Worm (Caenorhabditis elegans) whole organism, L1 larva: ENCODE results near the gene cpsf-3.
"Not testable (repeated sequence)": the region's sequence is repeated elsewhere in the genome, so short reads cannot be mapped to it uniquely, and the experiment has no call there.

ENCODE experiments used
- C16A3.4 ChIP-seq: fragments of 150-350 bp; optimal IDR thresholded peaks from 2 replicates; lab custom pipeline; 2014; ENCODE audit warnings: missing biosample characterization, missing genetic modification characterization
- ama-1 ChIP-seq: fragments of 150-350 bp; optimal IDR thresholded peaks from 2 replicates; lab custom pipeline; 2014
- blmp-1 ChIP-seq: fragments of 150-350 bp; optimal IDR thresholded peaks from 2 replicates; lab custom pipeline; 2014; ENCODE audit warnings: missing biosample characterization, missing genetic modification characterization
- ceh-63 ChIP-seq: fragments of 200-800 bp; sonication (Bioruptor generic); optimal IDR thresholded peaks from 2 replicates; lab custom pipeline; 2018; ENCODE audit warnings: mild to moderate bottlenecking, missing genetic modification characterization, missing compliant biosample characterization
- ceh-8 ChIP-seq: fragments of 200-800 bp; sonication (Bioruptor generic); optimal IDR thresholded peaks from 2 replicates; lab custom pipeline; 2018; ENCODE audit warnings: mild to moderate bottlenecking, missing genetic modification characterization, moderate library complexity, missing compliant biosample characterization
- ceh-90 ChIP-seq: sonication (generic microtip); optimal IDR thresholded peaks from 2 replicates; lab custom pipeline; 2016; ENCODE audit warnings: missing genetic modification characterization, missing compliant biosample characterization
- efl-1 ChIP-seq, 4 experiments: fragments of 150-350 bp; optimal IDR thresholded peaks in 3 of 4; peaks in 1 of 4; 1 replicate in 1 of 4; 2 replicates in 3 of 4; lab custom pipeline; 2014; ENCODE audit warnings: missing biosample characterization in 2 of 4, missing genetic modification characterization in 2 of 4, missing genetic modification reagents in 2 of 4
- elt-2 ChIP-seq: sonication (generic microtip); optimal IDR thresholded peaks from 2 replicates; lab custom pipeline; 2016; ENCODE audit warnings: missing genetic modification characterization, mild to moderate bottlenecking, inconsistent platforms, missing compliant biosample characterization, missing genetic modification reagents
- ets-5 ChIP-seq: fragments of 200-800 bp; sonication (Bioruptor generic); IDR thresholded peaks from 2 replicates; pipeline ENCODE4 v1.3.6; 2022; ENCODE audit warnings: missing genetic modification characterization, missing compliant biosample characterization
- fkh-4 ChIP-seq: sonication (generic microtip); optimal IDR thresholded peaks from 2 replicates; lab custom pipeline; 2016; ENCODE audit warnings: missing compliant biosample characterization, missing genetic modification characterization, borderline replicate concordance
- hlh-17 ChIP-seq: fragments of 200-800 bp; sonication (Bioruptor generic); optimal IDR thresholded peaks from 2 replicates; lab custom pipeline; 2018; ENCODE audit warnings: missing genetic modification characterization, mild to moderate bottlenecking, missing compliant biosample characterization, moderate library complexity, borderline replicate concordance
- irx-1 ChIP-seq: sonication (generic microtip); optimal IDR thresholded peaks from 2 replicates; lab custom pipeline; 2016; ENCODE audit warnings: missing genetic modification characterization, missing compliant biosample characterization
- isw-1 ChIP-seq: fragments of 200-800 bp; sonication (Bioruptor generic); IDR thresholded peaks from 2 replicates; pipeline ENCODE4 v1.3.6; 2022; ENCODE audit warnings: missing genetic modification characterization, missing compliant biosample characterization
- lin-15B ChIP-seq: fragments of 150-350 bp; sonication (generic microtip); optimal IDR thresholded peaks from 3 replicates; lab custom pipeline; 2014; ENCODE audit warnings: missing biosample characterization, missing genetic modification characterization
- lin-35 ChIP-seq, 2 experiments: fragments of 150-350 bp; optimal IDR thresholded peaks; 2 replicates each; lab custom pipeline; 2014; ENCODE audit warnings: missing biosample characterization in 2 of 2, missing genetic modification characterization in 2 of 2, missing genetic modification reagents in 2 of 2
- lsy-2 ChIP-seq, 2 experiments: fragments of 150-350 bp; optimal IDR thresholded peaks; 2 replicates each; lab custom pipeline; 2014; ENCODE audit warnings: missing biosample characterization in 2 of 2, missing genetic modification characterization in 2 of 2
- mdl-1 ChIP-seq, 2 experiments: fragments of 150-350 bp; optimal IDR thresholded peaks; 2 replicates each; lab custom pipeline; 2014 to 2017; ENCODE audit warnings: missing biosample characterization in 2 of 2, missing genetic modification characterization in 2 of 2, inconsistent platforms in 1 of 2
- nhr-11 ChIP-seq: fragments of 150-350 bp; optimal IDR thresholded peaks from 2 replicates; lab custom pipeline; 2014; ENCODE audit warnings: missing biosample characterization, missing genetic modification characterization
- nhr-12 ChIP-seq: sonication (generic microtip); optimal IDR thresholded peaks from 2 replicates; lab custom pipeline; 2017; ENCODE audit warnings: missing biosample characterization, missing genetic modification characterization
- nhr-19 ChIP-seq: fragments of 200-800 bp; sonication (Bioruptor generic); conservative IDR thresholded peaks from 2 replicates; pipeline ENCODE4 v1.3.6; 2022; ENCODE audit warnings: missing genetic modification characterization, missing compliant biosample characterization
- nhr-20 ChIP-seq: sonication (generic microtip); optimal IDR thresholded peaks from 2 replicates; lab custom pipeline; 2016; ENCODE audit warnings: mild to moderate bottlenecking, missing genetic modification characterization, missing compliant biosample characterization
- nhr-28 ChIP-seq: fragments of 150-350 bp; optimal IDR thresholded peaks from 2 replicates; lab custom pipeline; 2014; ENCODE audit warnings: missing biosample characterization, missing genetic modification characterization
- nhr-71 ChIP-seq: sonication (generic microtip); optimal IDR thresholded peaks from 2 replicates; lab custom pipeline; 2016; ENCODE audit warnings: mild to moderate bottlenecking, missing genetic modification characterization, moderate library complexity, missing compliant biosample characterization
- nhr-76 ChIP-seq: sonication (generic microtip); optimal IDR thresholded peaks from 2 replicates; lab custom pipeline; 2017; ENCODE audit warnings: missing biosample characterization, missing genetic modification characterization
- nhr-77 ChIP-seq: fragments of 150-350 bp; optimal IDR thresholded peaks from 2 replicates; lab custom pipeline; 2014; ENCODE audit warnings: missing biosample characterization, missing genetic modification characterization
- nhr-85 ChIP-seq: sonication (generic microtip); peaks from one replicate; lab custom pipeline; 2016; ENCODE audit warnings: missing genetic modification characterization, inconsistent platforms, missing compliant biosample characterization
- pag-3 ChIP-seq: sonication (generic microtip); optimal IDR thresholded peaks from 2 replicates; lab custom pipeline; 2017; ENCODE audit warnings: missing genetic modification characterization, mild to moderate bottlenecking, missing compliant biosample characterization, antibody characterized with exemption, borderline replicate concordance; ENCODE audit not compliant: insufficient read depth
- pqm-1 ChIP-seq: sonication (generic microtip); optimal IDR thresholded peaks from 3 replicates; lab custom pipeline; 2017; ENCODE audit warnings: missing biosample characterization, missing genetic modification characterization
- rnt-1 ChIP-seq: sonication (generic microtip); optimal IDR thresholded peaks from 2 replicates; lab custom pipeline; 2016; ENCODE audit warnings: mild to moderate bottlenecking, missing genetic modification characterization, moderate library complexity, missing compliant biosample characterization
- skn-1 ChIP-seq: fragments of 150-350 bp; optimal IDR thresholded peaks from 2 replicates; lab custom pipeline; 2014; ENCODE audit warnings: missing biosample characterization, missing genetic modification characterization
- snpc-4 ChIP-seq: fragments of 150-350 bp; optimal IDR thresholded peaks from 2 replicates; lab custom pipeline; 2014; ENCODE audit warnings: missing biosample characterization, missing genetic modification characterization
- snu-23 ChIP-seq: sonication (generic microtip); optimal IDR thresholded peaks from 2 replicates; lab custom pipeline; 2016; ENCODE audit warnings: missing genetic modification characterization, missing compliant biosample characterization
- sox-4 ChIP-seq: sonication (generic microtip); optimal IDR thresholded peaks from 2 replicates; lab custom pipeline; 2016; ENCODE audit warnings: missing genetic modification characterization, missing compliant biosample characterization
- sptf-1 ChIP-seq: fragments of 150-350 bp; optimal IDR thresholded peaks from 2 replicates; lab custom pipeline; 2014; ENCODE audit warnings: missing biosample characterization, missing genetic modification characterization
- sup-37 ChIP-seq: fragments of 200-800 bp; sonication (Bioruptor generic); optimal IDR thresholded peaks from 2 replicates; lab custom pipeline; 2018; ENCODE audit warnings: mild to moderate bottlenecking, missing genetic modification characterization, missing compliant biosample characterization
- tbx-2 ChIP-seq: sonication (generic microtip); optimal IDR thresholded peaks from 2 replicates; lab custom pipeline; 2016; ENCODE audit warnings: missing genetic modification characterization, missing compliant biosample characterization
- unc-130 ChIP-seq: fragments of 150-350 bp; optimal IDR thresholded peaks from 2 replicates; lab custom pipeline; 2017; ENCODE audit warnings: missing biosample characterization, missing genetic modification characterization, inconsistent platforms
- unc-98 ChIP-seq: fragments of 200-800 bp; sonication (Bioruptor generic); IDR thresholded peaks from 2 replicates; pipeline ENCODE4 v1.3.6; 2022; ENCODE audit warnings: missing genetic modification characterization, missing compliant biosample characterization
- vab-15 ChIP-seq: sonication (generic microtip); optimal IDR thresholded peaks from 2 replicates; lab custom pipeline; 2017; ENCODE audit warnings: missing genotype, mild to moderate bottlenecking, missing genetic modification characterization, missing compliant biosample characterization

The cpsf-3 gene

DNA sequence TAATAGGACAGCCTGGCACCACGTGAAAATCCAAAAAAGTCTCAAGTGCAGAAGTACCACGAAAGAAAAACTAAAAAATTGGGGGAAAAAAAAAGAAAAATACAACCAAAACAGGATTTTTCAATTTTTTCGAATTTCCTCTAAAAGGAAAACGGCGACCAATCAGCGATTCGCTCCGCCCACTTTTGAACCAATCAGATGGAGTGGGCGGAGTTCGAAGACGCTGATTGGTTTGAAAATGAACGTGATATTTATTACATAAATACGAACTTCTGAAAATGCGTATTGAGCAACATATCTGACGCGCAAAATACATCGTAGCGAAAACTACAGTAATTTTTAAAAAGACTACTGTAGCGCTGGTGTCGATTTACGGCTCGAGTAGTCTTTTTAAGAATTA lies 14.3 kb downstream of the cpsf-3 start:
- TF ChIP-seq lsy-2 (tag; optimal IDR thresholded peaks at IDR 0.05; lab: Kevin White, UChicago), result no peak
- no peak for TF ChIP-seq nhr-11 (tag; lab: Kevin White, UChicago)
- no peak for TF ChIP-seq snpc-4 (tag; lab: Kevin White, UChicago)
- TF ChIP-seq sup-37, result no peak
- TF ChIP-seq ceh-63, result no peak
- TF ChIP-seq sox-4 (tag; lab: Kevin White, UChicago), result no peak
- TF ChIP-seq irx-1, result no peak
- TF ChIP-seq ceh-8, result no peak
- TF ChIP-seq nhr-20 (tag; lab: Kevin White, UChicago), result no peak
- TF ChIP-seq mdl-1 (tag; optimal IDR thresholded peaks at IDR 0.05; lab: Kevin White, UChicago), result no peak
- no peak for TF ChIP-seq fkh-4
- no peak for TF ChIP-seq nhr-77
- TF ChIP-seq ama-1 (lab: Kevin White, UChicago), result no peak
- TF ChIP-seq nhr-12 (tag; lab: Kevin White, UChicago), result no peak

DNA sequence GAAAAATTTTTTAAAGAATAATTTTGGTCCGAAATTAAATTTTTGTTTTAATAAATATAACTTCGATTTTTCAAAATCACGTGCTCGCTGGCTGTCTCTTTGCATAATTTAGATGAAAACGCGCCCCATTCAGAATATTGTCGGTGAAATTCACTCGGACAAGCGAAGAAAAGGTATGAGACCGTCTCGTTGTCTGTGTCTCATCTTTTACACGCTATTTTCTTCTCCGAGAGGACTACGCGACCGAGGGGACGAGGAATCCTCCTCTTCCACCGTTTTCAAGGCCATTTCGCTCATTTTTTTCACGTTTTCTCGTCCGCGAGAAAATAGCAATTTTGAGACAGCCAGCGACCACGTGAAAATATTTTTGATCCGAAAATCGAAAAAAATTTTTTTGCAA lies 19.8 kb downstream of the cpsf-3 start:
- TF ChIP-seq nhr-71 (tag; lab: Kevin White, UChicago) (peak; percentile 25), isw-1 (peak; percentile 9; the same call in 1 of the 2 replicates), unc-98 (GFP tag; lab: Robert Waterston, UW) (peak; percentile 53; the same call in 1 of the 2 replicates), efl-1 (optimal IDR thresholded peaks at IDR 0.05; lab: Kevin White, UChicago) (peak in 1 of 2 experiments; percentile 10), nhr-85 (tag; lab: Kevin White, UChicago) (peak; percentile 15), ceh-90 (tag; lab: Kevin White, UChicago) (peak; percentile 23)
- not testable (repeated sequence) for TF ChIP-seq efl-1 (GFP tag; optimal IDR thresholded peaks at IDR 0.05 in 1 of 2; lab: Kevin White, UChicago)
- TF ChIP-seq, all 84 proteins: peak for 6; not testable (repeated sequence) for 78

DNA sequence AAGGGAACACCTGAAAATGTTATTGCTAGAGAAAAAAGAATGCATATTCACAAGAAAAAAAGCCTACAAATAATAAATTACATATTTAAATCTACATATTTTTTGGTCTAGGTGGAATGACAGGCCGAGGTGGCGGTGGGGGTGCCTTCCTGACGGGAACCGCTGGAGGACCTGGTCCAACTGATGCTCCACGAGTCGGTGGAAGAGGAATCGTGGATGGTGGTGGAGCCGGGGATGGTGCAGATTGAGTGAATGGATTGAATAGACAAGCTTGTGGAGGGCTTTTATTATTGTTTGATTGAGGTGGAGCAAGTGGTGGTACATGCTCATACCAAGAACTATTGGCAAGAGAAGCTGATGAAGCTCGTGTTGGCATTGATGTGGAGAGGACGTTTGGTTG lies 20.9 kb downstream of the cpsf-3 start:
- TF ChIP-seq ets-5, result 0 out of 2 replicates have a peak, but pooled peaks have one; percentile 38
- TF ChIP-seq hlh-17, result no peak
- TF ChIP-seq tbx-2 (tag; lab: Kevin White, UChicago), result no peak
- TF ChIP-seq sptf-1, result no peak

DNA sequence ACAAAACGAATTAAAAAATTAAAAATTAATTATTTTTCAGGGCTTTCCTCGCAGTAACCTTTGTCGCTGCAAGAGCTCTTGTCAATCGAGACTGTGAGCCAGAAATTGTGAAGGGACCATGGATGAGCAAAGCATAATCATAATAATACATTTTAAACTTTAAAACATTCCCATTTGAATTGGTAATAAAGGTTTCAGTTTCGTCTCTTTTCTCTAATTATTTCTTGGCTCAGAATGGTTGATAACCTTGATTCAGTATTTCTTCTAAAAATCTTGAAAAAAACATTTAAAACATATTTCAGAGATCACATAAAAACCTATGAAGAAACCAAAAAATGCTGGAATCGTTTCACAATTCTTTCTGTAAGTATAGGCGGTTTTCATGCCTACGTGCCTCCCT lies 23.8 kb downstream of the cpsf-3 start, which contains the start of gene JC8.16:
Gene JC8.16 (plus strand): TSS at position 301 of the 400 bp plus-strand sequence.
- TF ChIP-seq efl-1 (optimal IDR thresholded peaks at IDR 0.05; lab: Kevin White, UChicago) (no peak), efl-1 (GFP tag; optimal IDR thresholded peaks at IDR 0.05 in 1 of 2; lab: Kevin White, UChicago) (peak in 1 of 2 experiments; percentile 88), ceh-90 (tag; lab: Kevin White, UChicago) (no peak), lin-15B (tag; lab: Kevin White, UChicago) (no peak)

DNA sequence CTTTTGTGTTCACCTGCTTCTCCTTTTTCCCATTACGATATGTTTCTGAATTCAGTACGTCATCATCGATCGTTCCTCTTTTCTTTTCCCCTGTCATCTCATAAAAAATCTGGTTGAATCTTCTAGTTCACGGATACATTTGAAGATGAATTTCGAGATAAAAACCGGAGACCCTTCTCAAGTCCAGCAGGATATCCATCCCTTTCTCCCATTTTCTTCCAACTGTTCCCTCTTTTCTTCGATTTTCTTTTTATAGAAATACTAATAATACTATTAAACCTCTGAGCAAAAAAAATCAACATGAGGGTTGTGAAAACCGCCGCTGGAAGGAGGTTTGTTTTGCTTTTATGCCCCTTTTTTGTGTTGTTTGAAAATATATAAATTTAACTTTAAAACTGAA lies 26.8 kb downstream of the cpsf-3 start, which contains the start of gene bus-12:
Gene bus-12 (plus strand): TSS at position 301 of the 400 bp plus-strand sequence.
- TF ChIP-seq skn-1 (tag; lab: Kevin White, UChicago) (no peak), vab-15 (no peak), blmp-1 (peak; percentile 4), ets-5 (no peak)

DNA sequence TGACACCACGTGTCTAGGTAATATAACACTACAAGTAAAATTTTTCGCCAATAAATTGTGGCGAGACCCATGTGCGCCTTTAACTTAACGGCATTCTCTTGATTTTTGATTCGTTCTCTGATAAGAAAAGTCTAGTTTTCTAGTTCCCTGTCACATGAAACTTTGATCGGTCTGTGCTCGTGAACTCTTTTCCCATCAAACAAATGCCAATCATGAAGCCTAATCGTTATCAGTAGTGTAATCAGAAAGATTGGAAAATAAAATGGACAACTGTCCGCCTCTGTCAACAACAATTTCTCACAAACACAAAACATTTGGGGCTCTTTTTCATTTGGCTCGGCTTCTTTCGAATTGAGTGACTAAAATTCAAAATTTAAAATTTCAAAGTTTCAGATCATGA lies 28.8 kb downstream of the cpsf-3 start, which contains the start of gene ttr-45:
Gene ttr-45 (plus strand): TSS at position 385 of the 400 bp plus-strand sequence.
- peak in 1 of 2 experiments; percentile 49 for TF ChIP-seq lin-35 (GFP tag; optimal IDR thresholded peaks at IDR 0.05; lab: Kevin White, UChicago)
- TF ChIP-seq unc-130, result peak; percentile 64
- peak; percentile 74 for TF ChIP-seq nhr-71 (tag; lab: Kevin White, UChicago)
- peak; percentile 25 to 58 for TF ChIP-seq lsy-2 (tag; optimal IDR thresholded peaks at IDR 0.05; lab: Kevin White, UChicago)
- peak; percentile 19 for TF ChIP-seq snu-23 (GFP tag; lab: Kevin White, UChicago)
- peak; percentile 66 for TF ChIP-seq pqm-1 (tag; lab: Kevin White, UChicago)
- TF ChIP-seq nhr-19 (GFP tag; lab: Robert Waterston, UW), result peak; percentile 65
- TF ChIP-seq pag-3 (tag; lab: Kevin White, UChicago), result peak; percentile 82
- TF ChIP-seq nhr-28, result no peak
- peak; percentile 94 for TF ChIP-seq elt-2 (tag; lab: Kevin White, UChicago)
- peak in 1 of 2 experiments; percentile 24 for TF ChIP-seq mdl-1 (tag; optimal IDR thresholded peaks at IDR 0.05; lab: Kevin White, UChicago)
- TF ChIP-seq efl-1 (optimal IDR thresholded peaks at IDR 0.05; lab: Kevin White, UChicago), result no peak
- TF ChIP-seq efl-1 (GFP tag; optimal IDR thresholded peaks at IDR 0.05 in 1 of 2; lab: Kevin White, UChicago), result no peak
- no peak for TF ChIP-seq nhr-76 (tag; lab: Kevin White, UChicago)
- peak; percentile 68 for TF ChIP-seq rnt-1 (tag; lab: Kevin White, UChicago)
- TF ChIP-seq C16A3.4 (tag; lab: Kevin White, UChicago), result peak; percentile 24
- peak; percentile 92 for TF ChIP-seq nhr-20 (tag; lab: Kevin White, UChicago)
